Worm (Caenorhabditis elegans) whole organism, mixed stage, embryonic: ENCODE results near the gene srh-56.

Source experiments
- M03D4.4 ChIP-seq: sonication (generic microtip); optimal IDR thresholded peaks from 2 replicates; lab custom pipeline; 2017; ENCODE audit warnings: mild to moderate bottlenecking, missing genetic modification characterization, missing compliant biosample characterization
- blmp-1 ChIP-seq: fragments of 150-350 bp; optimal IDR thresholded peaks from 2 replicates; lab custom pipeline; 2014; ENCODE audit warnings: missing biosample characterization, missing genetic modification characterization
- ceh-39 ChIP-seq: fragments of 150-350 bp; optimal IDR thresholded peaks from 2 replicates; lab custom pipeline; 2014; ENCODE audit warnings: missing biosample characterization, missing genetic modification characterization
- ceh-43 ChIP-seq: fragments of 200-800 bp; sonication (Bioruptor generic); optimal IDR thresholded peaks from 2 replicates; lab custom pipeline; 2018; ENCODE audit warnings: mild to moderate bottlenecking, missing genetic modification characterization, moderate library complexity, missing compliant biosample characterization
- ceh-83 ChIP-seq: fragments of 200-800 bp; sonication (Bioruptor generic); optimal IDR thresholded peaks from 2 replicates; lab custom pipeline; 2018; ENCODE audit warnings: mild to moderate bottlenecking, missing genetic modification characterization, missing compliant biosample characterization
- ces-1 ChIP-seq: fragments of 150-350 bp; optimal IDR thresholded peaks from 2 replicates; lab custom pipeline; 2014; ENCODE audit warnings: missing biosample characterization, missing genetic modification reagents, missing genetic modification characterization
- cnd-1 ChIP-seq: fragments of 200-800 bp; sonication (Bioruptor generic); optimal IDR thresholded peaks from 2 replicates; lab custom pipeline; 2018; ENCODE audit warnings: mild to moderate bottlenecking, missing genetic modification characterization, missing compliant biosample characterization
- drap-1 ChIP-seq: fragments of 200-800 bp; sonication (Bioruptor generic); optimal IDR thresholded peaks from 3 replicates; lab custom pipeline; 2018; ENCODE audit warnings: mild to moderate bottlenecking, missing genetic modification characterization, missing compliant biosample characterization
- elt-3 ChIP-seq: fragments of 150-350 bp; optimal IDR thresholded peaks from 2 replicates; lab custom pipeline; 2014; ENCODE audit warnings: missing biosample characterization, missing genetic modification characterization
- flh-1 ChIP-seq: fragments of 200-800 bp; sonication (Bioruptor generic); optimal IDR thresholded peaks from 2 replicates; lab custom pipeline; 2018; ENCODE audit warnings: mild to moderate bottlenecking, missing genetic modification characterization, moderate library complexity, missing compliant biosample characterization
- hlh-1 ChIP-seq: fragments of 150-350 bp; optimal IDR thresholded peaks from 2 replicates; lab custom pipeline; 2014; ENCODE audit warnings: missing biosample characterization, missing genetic modification reagents, missing genetic modification characterization
- lin-13 ChIP-seq: fragments of 150-350 bp; optimal IDR thresholded peaks from 2 replicates; lab custom pipeline; 2014; ENCODE audit warnings: missing biosample characterization, missing genetic modification characterization
- lin-32 ChIP-seq: fragments of 200-800 bp; sonication (Bioruptor generic); optimal IDR thresholded peaks from 2 replicates; lab custom pipeline; 2018; ENCODE audit warnings: mild to moderate bottlenecking, missing genetic modification characterization, missing compliant biosample characterization
- lsy-2 ChIP-seq: fragments of 150-350 bp; optimal IDR thresholded peaks from 2 replicates; lab custom pipeline; 2014; ENCODE audit warnings: missing biosample characterization, missing genetic modification characterization
- mab-5 ChIP-seq: fragments of 150-350 bp; optimal IDR thresholded peaks from 2 replicates; lab custom pipeline; 2014; ENCODE audit warnings: missing biosample characterization, missing genetic modification characterization
- mep-1 ChIP-seq: fragments of 150-350 bp; optimal IDR thresholded peaks from 2 replicates; lab custom pipeline; 2017; ENCODE audit warnings: missing biosample characterization, missing genetic modification reagents, missing genetic modification characterization, inconsistent platforms
- mls-2 ChIP-seq: sonication (generic microtip); optimal IDR thresholded peaks from 2 replicates; lab custom pipeline; 2016; ENCODE audit warnings: mild to moderate bottlenecking, missing genetic modification characterization, moderate library complexity, missing compliant biosample characterization
- nhr-12 ChIP-seq: fragments of 150-350 bp; optimal IDR thresholded peaks from 2 replicates; lab custom pipeline; 2014; ENCODE audit warnings: missing biosample characterization, missing genetic modification characterization
- nhr-28 ChIP-seq: fragments of 150-350 bp; optimal IDR thresholded peaks from 2 replicates; lab custom pipeline; 2014; ENCODE audit warnings: missing biosample characterization, missing genetic modification characterization
- nhr-76 ChIP-seq: sonication (generic microtip); optimal IDR thresholded peaks from 2 replicates; lab custom pipeline; 2017; ENCODE audit warnings: missing biosample characterization, missing genetic modification characterization
- pha-4 ChIP-seq: fragments of 150-350 bp; optimal IDR thresholded peaks from 2 replicates; lab custom pipeline; 2018; ENCODE audit warnings: missing biosample characterization, missing genetic modification reagents, missing genetic modification characterization
- snpc-4 ChIP-seq: fragments of 150-350 bp; optimal IDR thresholded peaks from 2 replicates; lab custom pipeline; 2014; ENCODE audit warnings: missing biosample characterization, missing genetic modification characterization
- sptf-1 ChIP-seq: sonication (generic microtip); optimal IDR thresholded peaks from 2 replicates; lab custom pipeline; 2017; ENCODE audit warnings: mild to moderate bottlenecking, missing genetic modification characterization, moderate library complexity, missing compliant biosample characterization
- tbx-8 ChIP-seq: fragments of 200-800 bp; sonication (Bioruptor generic); optimal IDR thresholded peaks from 2 replicates; lab custom pipeline; 2018; ENCODE audit warnings: mild to moderate bottlenecking, missing genetic modification characterization, moderate library complexity, missing compliant biosample characterization
- unc-120 ChIP-seq: sonication (generic microtip); optimal IDR thresholded peaks from 2 replicates; lab custom pipeline; 2017; ENCODE audit warnings: missing genetic modification characterization, missing compliant biosample characterization; ENCODE audit not compliant: poor library complexity, severe bottlenecking
- unc-62 ChIP-seq: fragments of 150-350 bp; optimal IDR thresholded peaks from 2 replicates; lab custom pipeline; 2014; ENCODE audit warnings: missing biosample characterization, missing genetic modification reagents, missing genetic modification characterization
- zip-8 ChIP-seq: fragments of 150-350 bp; optimal IDR thresholded peaks from 2 replicates; lab custom pipeline; 2014; ENCODE audit warnings: missing biosample characterization, missing genetic modification characterization
- ztf-11 ChIP-seq: fragments of 150-350 bp; optimal IDR thresholded peaks from 2 replicates; lab custom pipeline; 2014; ENCODE audit warnings: missing biosample characterization, missing genetic modification characterization

srh-56 gene

DNA sequence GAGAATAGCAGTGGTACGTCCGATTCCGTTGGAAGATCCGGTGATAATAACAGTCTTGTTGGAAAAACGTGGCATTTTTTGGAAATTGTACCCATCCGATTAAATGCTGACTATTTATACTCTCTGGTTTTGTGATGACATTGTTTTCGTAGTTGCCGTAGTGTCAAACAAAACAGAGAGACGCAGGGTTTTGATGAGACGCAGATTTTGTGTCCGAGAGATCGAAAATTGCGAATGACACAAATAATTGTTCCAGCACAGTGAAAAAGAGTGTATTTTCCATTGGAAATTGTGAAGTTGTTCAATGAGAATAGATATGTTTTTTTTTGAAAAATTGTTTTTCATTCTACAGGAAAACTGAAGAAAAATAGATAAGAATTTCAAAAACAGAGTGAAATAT, 8.6 kb upstream of the srh-56 start, which contains the start of gene R05D8.7:
TSS of gene R05D8.7 (minus strand) at position 104 of the 400 bp plus-strand sequence.
- TF ChIP-seq ztf-11 (tag; lab: Kevin White, UChicago) (no peak), unc-120 (tag; lab: Kevin White, UChicago) (no peak), drap-1 (no peak), elt-3 (tag; lab: Kevin White, UChicago) (no peak), unc-62 (GFP tag; lab: Kevin White, UChicago) (no peak), M03D4.4 (no peak), flh-1 (GFP tag; lab: Kevin White, UChicago) (no peak)

- TF ChIP-seq ceh-43 (GFP tag; lab: Kevin White, UChicago) (no peak), mab-5 (tag; lab: Kevin White, UChicago) (no peak), drap-1 (no peak), ztf-11 (tag; lab: Kevin White, UChicago) (no peak), pha-4 (tag; lab: Kevin White, UChicago) (no peak), flh-1 (GFP tag; lab: Kevin White, UChicago) (no peak), ceh-39 (tag; lab: Kevin White, UChicago) (no peak), elt-3 (tag; lab: Kevin White, UChicago) (no peak), ceh-83 (GFP tag; lab: Kevin White, UChicago) (no peak), tbx-8 (GFP tag; lab: Kevin White, UChicago) (no peak)
These were observed 6.6 kb upstream of the srh-56 start, which contains the start of gene dhs-14 for ce11 chrV:2765052-2765451. Gene dhs-14, minus strand, starts transcription at chrV:2765200.

- TF ChIP-seq lin-13 (tag; lab: Kevin White, UChicago) = no peak
- TF ChIP-seq flh-1 (GFP tag; lab: Kevin White, UChicago) = no peak
These were observed 4.2 kb upstream of the srh-56 start, which contains the start of gene R05D8.9 for ce11 chrV:2767465-2767864. Gene R05D8.9, minus strand, starts transcription at chrV:2767565.

DNA sequence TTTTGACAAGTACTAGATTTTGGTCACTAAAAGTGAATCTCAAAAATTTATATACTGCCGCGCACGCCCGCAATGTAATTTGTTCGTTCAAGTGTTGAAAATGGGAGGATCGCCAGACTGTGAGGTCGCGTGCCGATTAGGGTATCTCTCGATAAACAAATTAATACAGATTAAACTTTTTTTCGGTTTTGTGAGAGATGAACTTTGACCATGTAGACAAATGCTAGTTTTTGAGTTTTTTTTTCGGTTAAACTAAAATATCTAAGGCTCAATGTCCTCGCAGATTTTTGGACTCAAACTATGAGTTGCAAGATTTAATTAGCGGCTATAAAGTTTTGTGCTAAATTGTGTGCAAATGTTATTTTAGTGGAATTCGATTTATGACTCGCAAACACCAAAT, 1.9 kb upstream of the srh-56 start, which contains the start of gene dhs-15:
TSS of gene dhs-15 (minus strand) at position 101 of the 400 bp plus-strand sequence.
- no peak for TF ChIP-seq zip-8 (tag; lab: Kevin White, UChicago)
- no peak for TF ChIP-seq M03D4.4
- no peak for TF ChIP-seq cnd-1 (tag; lab: Kevin White, UChicago)
- TF ChIP-seq hlh-1 (tag; lab: Kevin White, UChicago) = no peak
- TF ChIP-seq nhr-76 (tag; lab: Kevin White, UChicago) = no peak
- no peak for TF ChIP-seq pha-4 (tag; lab: Kevin White, UChicago)
- no peak for TF ChIP-seq ces-1 (GFP tag; lab: Kevin White, UChicago)
- no peak for TF ChIP-seq mep-1 (tag; lab: Kevin White, UChicago)
- TF ChIP-seq mab-5 (tag; lab: Kevin White, UChicago) = no peak
- no peak for TF ChIP-seq mls-2 (tag; lab: Kevin White, UChicago)
- TF ChIP-seq lsy-2 (tag; lab: Kevin White, UChicago) = no peak
- no peak for TF ChIP-seq nhr-12 (tag; lab: Kevin White, UChicago)
- TF ChIP-seq sptf-1 (tag; lab: Kevin White, UChicago) = no peak
- no peak for TF ChIP-seq unc-120 (tag; lab: Kevin White, UChicago)
- no peak for TF ChIP-seq ceh-39 (tag; lab: Kevin White, UChicago)

ce11 chrV:2774042-2774441, 2.4 kb downstream of the srh-56 start, which contains the start of gene srj-18:
Gene srj-18, plus strand, starts transcription at chrV:2774342.
- TF ChIP-seq hlh-1 (tag; lab: Kevin White, UChicago) = no peak
- no peak for TF ChIP-seq unc-62 (GFP tag; lab: Kevin White, UChicago)
- TF ChIP-seq tbx-8 (GFP tag; lab: Kevin White, UChicago) = no peak
- TF ChIP-seq ceh-83 (GFP tag; lab: Kevin White, UChicago) = no peak
- no peak for TF ChIP-seq blmp-1 (tag; lab: Kevin White, UChicago)
- no peak for TF ChIP-seq ztf-11 (tag; lab: Kevin White, UChicago)
- no peak for TF ChIP-seq M03D4.4
- no peak for TF ChIP-seq snpc-4
- TF ChIP-seq lin-32 (GFP tag; lab: Kevin White, UChicago) = no peak
- no peak for TF ChIP-seq elt-3 (tag; lab: Kevin White, UChicago)
- no peak for TF ChIP-seq pha-4 (tag; lab: Kevin White, UChicago)
- no peak for TF ChIP-seq nhr-28 (tag; lab: Kevin White, UChicago)
- TF ChIP-seq ceh-43 (GFP tag; lab: Kevin White, UChicago) = no peak
- TF ChIP-seq sptf-1 (tag; lab: Kevin White, UChicago) = no peak
- TF ChIP-seq zip-8 (tag; lab: Kevin White, UChicago) = no peak
- no peak for TF ChIP-seq mep-1 (tag; lab: Kevin White, UChicago)
- no peak for TF ChIP-seq unc-120 (tag; lab: Kevin White, UChicago)
- TF ChIP-seq lsy-2 (tag; lab: Kevin White, UChicago) = no peak
